Fruit fly (Drosophila melanogaster): ENCODE data around the gene CG14194.

DNA sequence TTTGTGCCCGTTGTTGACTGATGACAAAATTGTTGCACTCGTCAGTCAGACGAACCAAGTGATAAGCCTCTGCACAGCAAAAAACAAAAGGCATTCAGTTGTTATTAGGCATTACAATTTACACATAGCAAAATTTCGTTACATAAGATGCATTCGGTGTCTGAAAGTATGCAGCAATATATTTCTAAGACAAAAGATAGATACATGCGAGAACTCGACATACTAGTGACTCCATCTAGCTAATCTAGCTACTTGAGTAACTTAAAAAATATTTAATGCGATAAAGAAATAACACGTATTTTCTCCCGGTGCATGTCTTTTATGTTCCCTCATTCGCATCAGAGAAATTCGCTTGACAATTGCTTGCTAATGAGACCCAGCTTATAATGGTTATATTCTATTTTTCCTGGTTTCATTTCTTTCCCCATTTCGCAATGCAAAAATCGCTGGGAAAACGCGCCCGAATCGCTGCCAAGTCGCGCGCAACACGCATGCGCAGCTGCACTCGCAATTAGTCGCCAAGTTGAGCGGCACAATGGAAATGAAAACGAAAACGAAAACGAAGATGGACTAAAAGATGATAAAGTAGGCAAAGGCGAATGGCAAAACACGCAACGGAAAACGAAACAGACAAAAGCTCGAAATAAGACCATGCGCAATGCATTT, 31.0 kb upstream of the CG14194 start:
- TF ChIP-seq CTCF (optimal IDR thresholded peaks at IDR 0.05) (no peak), CG8478 (optimal IDR thresholded peaks at IDR 0.05) (no peak)
